Fruit fly (Drosophila melanogaster): ENCODE results near the gene zen2.

Gene zen2

DNA sequence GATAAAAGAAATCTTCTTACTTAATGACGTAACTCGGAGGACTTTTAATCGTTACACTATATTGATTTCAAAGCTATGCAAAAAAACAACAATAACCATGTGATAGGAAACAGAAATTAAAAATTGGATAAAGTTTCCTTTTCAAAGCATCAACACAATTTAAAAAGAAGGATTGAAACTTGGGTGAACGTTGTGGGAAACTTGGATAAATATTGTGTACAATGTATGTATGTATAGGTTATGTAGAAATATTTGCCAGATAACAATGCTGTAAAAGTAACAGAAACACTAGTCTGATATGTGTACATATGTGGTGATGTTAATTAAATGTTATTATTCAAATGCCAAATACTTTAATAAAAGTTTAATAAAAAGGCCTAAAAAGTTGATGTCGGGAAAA, 37.6 kb downstream of the zen2 start:
- no peak for TF ChIP-seq fru (GFP tag; optimal IDR thresholded peaks at IDR 0.05)
- no peak for TF ChIP-seq foxo (GFP tag; optimal IDR thresholded peaks at IDR 0.05)
- no peak for TF ChIP-seq Abd-B (GFP tag; optimal IDR thresholded peaks at IDR 0.05)
- TF ChIP-seq Sp1 (GFP tag; optimal IDR thresholded peaks at IDR 0.05): no peak
- TF ChIP-seq rgr (GFP tag; optimal IDR thresholded peaks at IDR 0.05): no peak
- TF ChIP-seq dl (GFP tag; optimal IDR thresholded peaks at IDR 0.05; ENCODE audit: insufficient read depth in 1 of 2, partially characterized antibody in 2 of 2): no peak
- no peak for TF ChIP-seq Hr83 (GFP tag; optimal IDR thresholded peaks at IDR 0.05; ENCODE audit: poor library complexity, severe bottlenecking)
- no peak for TF ChIP-seq usp (GFP tag; optimal IDR thresholded peaks at IDR 0.05)
- TF ChIP-seq HLH106 (tag; optimal IDR thresholded peaks at IDR 0.05): no peak
- no peak for TF ChIP-seq lola (GFP tag; optimal IDR thresholded peaks at IDR 0.05)
- no peak for TF ChIP-seq pan (optimal IDR thresholded peaks at IDR 0.05)
- TF ChIP-seq Jra (GFP tag; optimal IDR thresholded peaks at IDR 0.05): no peak
- TF ChIP-seq sv (GFP tag; optimal IDR thresholded peaks at IDR 0.05): no peak

DNA sequence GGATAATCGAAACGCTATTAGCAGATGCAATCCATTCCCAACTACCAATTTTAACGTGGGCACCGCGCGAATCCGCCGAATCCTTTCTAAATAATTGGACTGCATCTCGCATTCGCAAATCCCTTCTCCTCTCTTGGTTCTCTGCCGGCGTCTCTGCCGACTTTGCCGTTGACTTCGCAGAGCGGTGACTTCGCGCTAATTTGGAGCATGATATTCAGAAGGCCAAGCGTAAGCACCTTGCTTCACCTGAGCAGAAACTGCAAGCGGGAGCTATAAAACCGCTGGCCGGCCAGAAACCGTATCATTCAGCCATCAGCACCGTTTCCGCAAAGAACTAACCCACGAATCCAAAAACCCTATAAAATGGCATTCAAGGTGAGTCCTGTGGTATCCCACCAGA, 40.2 kb downstream of the zen2 start, which contains the start of gene Ccp84Aa:
TSS of gene Ccp84Aa (plus strand) at position 301 of the 400 bp plus-strand sequence.
- TF ChIP-seq h (GFP tag; optimal IDR thresholded peaks at IDR 0.05): no peak
- TF ChIP-seq Sp1 (GFP tag; optimal IDR thresholded peaks at IDR 0.05): no peak
- no peak for TF ChIP-seq OdsH (GFP tag; optimal IDR thresholded peaks at IDR 0.05)
- TF ChIP-seq Jra (GFP tag; optimal IDR thresholded peaks at IDR 0.05): no peak
- no peak for TF ChIP-seq N (GFP tag; optimal IDR thresholded peaks at IDR 0.05)
- no peak for TF ChIP-seq rgr (GFP tag; optimal IDR thresholded peaks at IDR 0.05)
- no peak for TF ChIP-seq psq (GFP tag; optimal IDR thresholded peaks at IDR 0.05)
- no peak for TF ChIP-seq tai (GFP tag; optimal IDR thresholded peaks at IDR 0.05)
- TF ChIP-seq woc (GFP tag; optimal IDR thresholded peaks at IDR 0.05): no peak
- TF ChIP-seq Vsx2 (GFP tag; optimal IDR thresholded peaks at IDR 0.05; ENCODE audit: partially characterized antibody): no peak

DNA sequence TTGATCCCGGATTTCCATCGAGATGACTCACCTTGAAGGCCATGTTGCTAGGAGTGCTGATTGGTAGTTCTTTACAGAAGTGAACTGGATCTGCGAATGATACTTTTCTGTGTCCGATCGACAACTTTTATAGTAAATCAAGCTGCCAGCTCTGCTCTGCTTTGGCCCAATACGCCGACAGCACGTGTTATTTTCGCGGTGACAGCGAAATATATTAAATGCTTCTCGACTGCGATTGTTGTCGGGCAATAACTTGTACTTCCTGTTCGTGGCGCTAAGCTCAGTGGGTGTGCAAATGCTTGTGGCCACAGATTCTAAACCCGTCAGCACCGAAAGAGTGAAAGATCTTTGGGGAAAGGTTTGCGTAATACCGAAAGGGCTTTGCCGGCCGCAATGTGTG, 41.2 kb downstream of the zen2 start, which contains the start of gene Ccp84Ab:
TSS of gene Ccp84Ab (minus strand) at position 101 of the 400 bp plus-strand sequence.
- TF ChIP-seq psq (GFP tag; optimal IDR thresholded peaks at IDR 0.05) (no peak), rgr (GFP tag; optimal IDR thresholded peaks at IDR 0.05) (no peak)

dm6 chr3R:6696221-6696749, 47.7 kb downstream of the zen2 start, which contains the start of gene Ccp84Ac:
Gene Ccp84Ac, minus strand, starts transcription at chr3R:6696271.
- TF ChIP-seq foxo (GFP tag; optimal IDR thresholded peaks at IDR 0.05): no peak
- TF ChIP-seq sage (GFP tag; optimal IDR thresholded peaks at IDR 0.05): no peak
- TF ChIP-seq Rel (GFP tag; optimal IDR thresholded peaks at IDR 0.05): no peak
- TF ChIP-seq Rel (tag; optimal IDR thresholded peaks at IDR 0.05): no peak

All from whole organism, wandering third instar larva.